Worm (Caenorhabditis elegans) whole organism, L1 larva: Measurements from ENCODE around the gene C26D10.6.

ENCODE experiments used
- C34B4.2 ChIP-seq: sonication (generic microtip); optimal IDR thresholded peaks from 2 replicates; lab custom pipeline; 2017; ENCODE audit warnings: mild to moderate bottlenecking, missing genetic modification characterization, missing compliant biosample characterization
- efl-3 ChIP-seq: fragments of 200-800 bp; sonication (Bioruptor generic); optimal IDR thresholded peaks from 2 replicates; lab custom pipeline; 2018; ENCODE audit warnings: mild to moderate bottlenecking, missing genetic modification characterization, missing compliant biosample characterization
- elt-2 ChIP-seq: sonication (generic microtip); optimal IDR thresholded peaks from 2 replicates; lab custom pipeline; 2016; ENCODE audit warnings: missing genetic modification characterization, mild to moderate bottlenecking, inconsistent platforms, missing compliant biosample characterization, missing genetic modification reagents
- fkh-10 ChIP-seq: sonication (generic microtip); optimal IDR thresholded peaks from 2 replicates; lab custom pipeline; 2017; ENCODE audit warnings: missing biosample characterization, missing genetic modification reagents, missing genetic modification characterization
- lin-13 ChIP-seq: fragments of 150-350 bp; optimal IDR thresholded peaks from 2 replicates; lab custom pipeline; 2014; ENCODE audit warnings: missing biosample characterization, missing genetic modification reagents, missing genetic modification characterization
- lin-35 ChIP-seq, 2 experiments: fragments of 150-350 bp; optimal IDR thresholded peaks; 2 replicates each; lab custom pipeline; 2014; ENCODE audit warnings: missing biosample characterization in 2 of 2, missing genetic modification characterization in 2 of 2, missing genetic modification reagents in 2 of 2
- mdl-1 ChIP-seq, 2 experiments: fragments of 150-350 bp; optimal IDR thresholded peaks; 2 replicates each; lab custom pipeline; 2014 to 2017; ENCODE audit warnings: missing biosample characterization in 2 of 2, missing genetic modification characterization in 2 of 2, inconsistent platforms in 1 of 2
- nhr-12 ChIP-seq: sonication (generic microtip); optimal IDR thresholded peaks from 2 replicates; lab custom pipeline; 2017; ENCODE audit warnings: missing biosample characterization, missing genetic modification characterization
- nhr-90 ChIP-seq: sonication (generic microtip); optimal IDR thresholded peaks from 2 replicates; lab custom pipeline; 2016; ENCODE audit warnings: mild to moderate bottlenecking, missing genetic modification characterization, missing compliant biosample characterization; ENCODE audit not compliant: poor library complexity
- rnt-1 ChIP-seq: sonication (generic microtip); optimal IDR thresholded peaks from 2 replicates; lab custom pipeline; 2016; ENCODE audit warnings: mild to moderate bottlenecking, missing genetic modification characterization, moderate library complexity, missing compliant biosample characterization
- skn-1 ChIP-seq: fragments of 150-350 bp; optimal IDR thresholded peaks from 2 replicates; lab custom pipeline; 2014; ENCODE audit warnings: missing biosample characterization, missing genetic modification characterization
- tlp-1 ChIP-seq: fragments of 150-350 bp; optimal IDR thresholded peaks from 2 replicates; lab custom pipeline; 2014; ENCODE audit warnings: missing biosample characterization, missing genetic modification characterization
- unc-30 ChIP-seq: sonication (generic microtip); optimal IDR thresholded peaks from 2 replicates; lab custom pipeline; 2017; ENCODE audit warnings: missing biosample characterization, missing genetic modification characterization
- unc-86 ChIP-seq: sonication (generic microtip); optimal IDR thresholded peaks from 2 replicates; lab custom pipeline; 2016; ENCODE audit warnings: missing genetic modification characterization, missing compliant biosample characterization

- TF ChIP-seq efl-3 (GFP tag; lab: Kevin White, UChicago) (no peak), nhr-90 (no peak), C34B4.2 (tag; lab: Kevin White, UChicago) (no peak), rnt-1 (tag; lab: Kevin White, UChicago) (no peak), elt-2 (tag; lab: Kevin White, UChicago) (no peak), mdl-1 (tag; optimal IDR thresholded peaks at IDR 0.05; lab: Kevin White, UChicago) (no peak), fkh-10 (GFP tag; lab: Kevin White, UChicago) (no peak), lin-13 (GFP tag; lab: Kevin White, UChicago) (no peak), unc-30 (tag; lab: Kevin White, UChicago) (no peak), nhr-12 (tag; lab: Kevin White, UChicago) (no peak), tlp-1 (tag; lab: Kevin White, UChicago) (no peak), lin-35 (GFP tag; optimal IDR thresholded peaks at IDR 0.05; lab: Kevin White, UChicago) (no peak), skn-1 (no peak), unc-86 (no peak)
Measured at ce11 chrII:8370194-8370593, 15.7 kb upstream of the C26D10.6 start.
